Worm (Caenorhabditis elegans) whole organism, mixed stage, embryonic: ENCODE data around the gene npp-24.
A peak's percentile ranks its signal among the peaks of the same experiment; 100 is the strongest.

Source experiments
- M03D4.4 ChIP-seq: sonication (generic microtip); optimal IDR thresholded peaks from 2 replicates; lab custom pipeline; 2017; ENCODE audit warnings: mild to moderate bottlenecking, missing genetic modification characterization, missing compliant biosample characterization
- ceh-39 ChIP-seq: fragments of 150-350 bp; optimal IDR thresholded peaks from 2 replicates; lab custom pipeline; 2014; ENCODE audit warnings: missing biosample characterization, missing genetic modification characterization
- ceh-43 ChIP-seq: fragments of 200-800 bp; sonication (Bioruptor generic); optimal IDR thresholded peaks from 2 replicates; lab custom pipeline; 2018; ENCODE audit warnings: mild to moderate bottlenecking, missing genetic modification characterization, moderate library complexity, missing compliant biosample characterization
- ceh-83 ChIP-seq: fragments of 200-800 bp; sonication (Bioruptor generic); optimal IDR thresholded peaks from 2 replicates; lab custom pipeline; 2018; ENCODE audit warnings: mild to moderate bottlenecking, missing genetic modification characterization, missing compliant biosample characterization
- ces-1 ChIP-seq: fragments of 150-350 bp; optimal IDR thresholded peaks from 2 replicates; lab custom pipeline; 2014; ENCODE audit warnings: missing biosample characterization, missing genetic modification reagents, missing genetic modification characterization
- cnd-1 ChIP-seq: fragments of 200-800 bp; sonication (Bioruptor generic); optimal IDR thresholded peaks from 2 replicates; lab custom pipeline; 2018; ENCODE audit warnings: mild to moderate bottlenecking, missing genetic modification characterization, missing compliant biosample characterization
- drap-1 ChIP-seq: fragments of 200-800 bp; sonication (Bioruptor generic); optimal IDR thresholded peaks from 3 replicates; lab custom pipeline; 2018; ENCODE audit warnings: mild to moderate bottlenecking, missing genetic modification characterization, missing compliant biosample characterization
- elt-1 ChIP-seq: sonication (generic microtip); optimal IDR thresholded peaks from 2 replicates; lab custom pipeline; 2017; ENCODE audit warnings: missing genetic modification characterization, mild to moderate bottlenecking, missing compliant biosample characterization, antibody characterized with exemption, moderate library complexity, borderline replicate concordance; ENCODE audit not compliant: insufficient read depth
- elt-3 ChIP-seq: fragments of 150-350 bp; optimal IDR thresholded peaks from 2 replicates; lab custom pipeline; 2014; ENCODE audit warnings: missing biosample characterization, missing genetic modification characterization
- flh-1 ChIP-seq: fragments of 200-800 bp; sonication (Bioruptor generic); optimal IDR thresholded peaks from 2 replicates; lab custom pipeline; 2018; ENCODE audit warnings: mild to moderate bottlenecking, missing genetic modification characterization, moderate library complexity, missing compliant biosample characterization
- ham-2 ChIP-seq: fragments of 200-800 bp; sonication (Bioruptor generic); optimal IDR thresholded peaks from 2 replicates; lab custom pipeline; 2018; ENCODE audit warnings: mild to moderate bottlenecking, missing genetic modification characterization, missing compliant biosample characterization
- hlh-1 ChIP-seq: fragments of 150-350 bp; optimal IDR thresholded peaks from 2 replicates; lab custom pipeline; 2014; ENCODE audit warnings: missing biosample characterization, missing genetic modification reagents, missing genetic modification characterization
- lin-13 ChIP-seq: fragments of 150-350 bp; optimal IDR thresholded peaks from 2 replicates; lab custom pipeline; 2014; ENCODE audit warnings: missing biosample characterization, missing genetic modification characterization
- lsy-2 ChIP-seq: fragments of 150-350 bp; optimal IDR thresholded peaks from 2 replicates; lab custom pipeline; 2014; ENCODE audit warnings: missing biosample characterization, missing genetic modification characterization
- mep-1 ChIP-seq: fragments of 150-350 bp; optimal IDR thresholded peaks from 2 replicates; lab custom pipeline; 2017; ENCODE audit warnings: missing biosample characterization, missing genetic modification reagents, missing genetic modification characterization, inconsistent platforms
- mls-2 ChIP-seq: sonication (generic microtip); optimal IDR thresholded peaks from 2 replicates; lab custom pipeline; 2016; ENCODE audit warnings: mild to moderate bottlenecking, missing genetic modification characterization, moderate library complexity, missing compliant biosample characterization
- nhr-12 ChIP-seq: fragments of 150-350 bp; optimal IDR thresholded peaks from 2 replicates; lab custom pipeline; 2014; ENCODE audit warnings: missing biosample characterization, missing genetic modification characterization
- nhr-2 ChIP-seq: fragments of 150-350 bp; optimal IDR thresholded peaks from 2 replicates; lab custom pipeline; 2014; ENCODE audit warnings: missing biosample characterization, missing genetic modification characterization
- nhr-237 ChIP-seq: fragments of 150-350 bp; optimal IDR thresholded peaks from 2 replicates; lab custom pipeline; 2014; ENCODE audit warnings: missing biosample characterization, missing genetic modification characterization
- nhr-76 ChIP-seq: sonication (generic microtip); optimal IDR thresholded peaks from 2 replicates; lab custom pipeline; 2017; ENCODE audit warnings: missing biosample characterization, missing genetic modification characterization
- pha-4 ChIP-seq: fragments of 150-350 bp; optimal IDR thresholded peaks from 2 replicates; lab custom pipeline; 2018; ENCODE audit warnings: missing biosample characterization, missing genetic modification reagents, missing genetic modification characterization
- sem-2 ChIP-seq: fragments of 200-800 bp; sonication (Bioruptor generic); optimal IDR thresholded peaks from 2 replicates; lab custom pipeline; 2018; ENCODE audit warnings: mild to moderate bottlenecking, missing genetic modification characterization, missing compliant biosample characterization
- snpc-4 ChIP-seq: fragments of 150-350 bp; optimal IDR thresholded peaks from 2 replicates; lab custom pipeline; 2014; ENCODE audit warnings: missing biosample characterization, missing genetic modification characterization
- sptf-1 ChIP-seq: sonication (generic microtip); optimal IDR thresholded peaks from 2 replicates; lab custom pipeline; 2017; ENCODE audit warnings: mild to moderate bottlenecking, missing genetic modification characterization, moderate library complexity, missing compliant biosample characterization
- tbx-8 ChIP-seq: fragments of 200-800 bp; sonication (Bioruptor generic); optimal IDR thresholded peaks from 2 replicates; lab custom pipeline; 2018; ENCODE audit warnings: mild to moderate bottlenecking, missing genetic modification characterization, moderate library complexity, missing compliant biosample characterization
- unc-120 ChIP-seq: sonication (generic microtip); optimal IDR thresholded peaks from 2 replicates; lab custom pipeline; 2017; ENCODE audit warnings: missing genetic modification characterization, missing compliant biosample characterization; ENCODE audit not compliant: poor library complexity, severe bottlenecking
- unc-39 ChIP-seq: fragments of 150-350 bp; optimal IDR thresholded peaks from 2 replicates; lab custom pipeline; 2014; ENCODE audit warnings: missing biosample characterization, missing genetic modification characterization
- unc-62 ChIP-seq: fragments of 150-350 bp; optimal IDR thresholded peaks from 2 replicates; lab custom pipeline; 2014; ENCODE audit warnings: missing biosample characterization, missing genetic modification reagents, missing genetic modification characterization
- zip-8 ChIP-seq: fragments of 150-350 bp; optimal IDR thresholded peaks from 2 replicates; lab custom pipeline; 2014; ENCODE audit warnings: missing biosample characterization, missing genetic modification characterization
- ztf-11 ChIP-seq: fragments of 150-350 bp; optimal IDR thresholded peaks from 2 replicates; lab custom pipeline; 2014; ENCODE audit warnings: missing biosample characterization, missing genetic modification characterization

Gene npp-24

ce11 chrII:5517643-5518042 lies 12.0 kb downstream of the npp-24 start, which contains the start of gene ZK177.9:
TSS of gene ZK177.9 (minus strand) at chrII:5517743.
- TF ChIP-seq sem-2 (GFP tag; lab: Kevin White, UChicago) (no peak), sptf-1 (tag; lab: Kevin White, UChicago) (no peak), lsy-2 (tag; lab: Kevin White, UChicago) (no peak), hlh-1 (tag; lab: Kevin White, UChicago) (no peak), unc-120 (tag; lab: Kevin White, UChicago) (no peak), nhr-76 (no peak)
- TF ChIP-seq, all 35 proteins: peak for 0

ce11 chrII:5518055-5518454 lies 12.4 kb downstream of the npp-24 start:
- TF ChIP-seq lsy-2 (tag; lab: Kevin White, UChicago) (no peak), ceh-39 (no peak), zip-8 (tag; lab: Kevin White, UChicago) (peak; percentile 96)

- TF ChIP-seq elt-3 (tag; lab: Kevin White, UChicago) = no peak
- TF ChIP-seq nhr-76 = no peak
- TF ChIP-seq unc-62 = no peak
- no peak for TF ChIP-seq zip-8 (tag; lab: Kevin White, UChicago)
- TF ChIP-seq snpc-4 (tag; lab: Kevin White, UChicago) = no peak
- TF ChIP-seq ham-2 (GFP tag; lab: Kevin White, UChicago) = no peak
- no peak for TF ChIP-seq nhr-12 (tag; lab: Kevin White, UChicago)
- TF ChIP-seq ceh-39 = no peak
- no peak for TF ChIP-seq ceh-43 (GFP tag; lab: Kevin White, UChicago)
- no peak for TF ChIP-seq mls-2 (tag; lab: Kevin White, UChicago)
- TF ChIP-seq sptf-1 (tag; lab: Kevin White, UChicago) = no peak
- no peak for TF ChIP-seq tbx-8 (GFP tag; lab: Kevin White, UChicago)
- no peak for TF ChIP-seq pha-4 (tag; lab: Kevin White, UChicago)
- TF ChIP-seq lin-13 = no peak
- TF ChIP-seq unc-39 (tag; lab: Kevin White, UChicago) = no peak
- no peak for TF ChIP-seq flh-1 (GFP tag; lab: Kevin White, UChicago)
- TF ChIP-seq ztf-11 (tag; lab: Kevin White, UChicago) = no peak
- TF ChIP-seq, all 35 proteins: peak for 0
Measured at ce11 chrII:5518910-5519309, 13.2 kb downstream of the npp-24 start, which contains the start of gene ZK177.2. TSS of gene ZK177.2 (plus strand) at chrII:5519210.

ce11 chrII:5521411-5521810 lies 15.7 kb downstream of the npp-24 start, which contains the start of gene ZK177.12:
TSS of gene ZK177.12 (plus strand) at chrII:5521711.
- TF ChIP-seq sptf-1 (tag; lab: Kevin White, UChicago) (no peak), ceh-83 (GFP tag; lab: Kevin White, UChicago) (no peak), flh-1 (GFP tag; lab: Kevin White, UChicago) (no peak), hlh-1 (tag; lab: Kevin White, UChicago) (no peak), tbx-8 (GFP tag; lab: Kevin White, UChicago) (no peak), zip-8 (tag; lab: Kevin White, UChicago) (no peak), nhr-2 (no peak), lin-13 (no peak), drap-1 (GFP tag; lab: Kevin White, UChicago) (no peak), M03D4.4 (tag; lab: Kevin White, UChicago) (no peak), unc-120 (tag; lab: Kevin White, UChicago) (no peak), ztf-11 (tag; lab: Kevin White, UChicago) (no peak), mls-2 (tag; lab: Kevin White, UChicago) (no peak), nhr-76 (no peak), ceh-43 (GFP tag; lab: Kevin White, UChicago) (no peak), pha-4 (tag; lab: Kevin White, UChicago) (no peak)
- TF ChIP-seq, all 35 proteins: peak for 0

- TF ChIP-seq tbx-8 (GFP tag; lab: Kevin White, UChicago) = no peak
- TF ChIP-seq flh-1 (GFP tag; lab: Kevin White, UChicago) = no peak
- TF ChIP-seq ham-2 (GFP tag; lab: Kevin White, UChicago) = no peak
- no peak for TF ChIP-seq ces-1
- no peak for TF ChIP-seq lin-13
- TF ChIP-seq ztf-11 (tag; lab: Kevin White, UChicago) = no peak
- no peak for TF ChIP-seq hlh-1 (tag; lab: Kevin White, UChicago)
- TF ChIP-seq unc-39 (tag; lab: Kevin White, UChicago) = no peak
- TF ChIP-seq M03D4.4 (tag; lab: Kevin White, UChicago) = no peak
- TF ChIP-seq ceh-39 = no peak
- TF ChIP-seq nhr-237 (tag; lab: Kevin White, UChicago) = no peak
- no peak for TF ChIP-seq nhr-2
- TF ChIP-seq sptf-1 (tag; lab: Kevin White, UChicago) = no peak
- TF ChIP-seq cnd-1 = no peak
- no peak for TF ChIP-seq ceh-43 (GFP tag; lab: Kevin White, UChicago)
- no peak for TF ChIP-seq mep-1 (tag; lab: Kevin White, UChicago)
- no peak for TF ChIP-seq elt-1 (tag; lab: Kevin White, UChicago)
- no peak for TF ChIP-seq nhr-76
- TF ChIP-seq, all 35 proteins: peak for 0
Measured at ce11 chrII:5522637-5523036, 17.0 kb downstream of the npp-24 start, which contains the start of gene ZK177.11. TSS of gene ZK177.11 (plus strand) at chrII:5522937.
